Worm (Caenorhabditis elegans): Measurements from ENCODE around the gene srw-8.

The srw-8 gene

ce11 chrV:3032343-3032742 lies 1.8 kb downstream of the srw-8 start, which contains the start of gene irld-38:
irld-38 (minus strand) TSS chrV:3032443.
- TF ChIP-seq W03F9.2 (tag; optimal IDR thresholded peaks at IDR 0.05) (no peak), him-1 (tag; optimal IDR thresholded peaks at IDR 0.05) (no peak), dao-5 (tag; optimal IDR thresholded peaks at IDR 0.05) (no peak)

DNA sequence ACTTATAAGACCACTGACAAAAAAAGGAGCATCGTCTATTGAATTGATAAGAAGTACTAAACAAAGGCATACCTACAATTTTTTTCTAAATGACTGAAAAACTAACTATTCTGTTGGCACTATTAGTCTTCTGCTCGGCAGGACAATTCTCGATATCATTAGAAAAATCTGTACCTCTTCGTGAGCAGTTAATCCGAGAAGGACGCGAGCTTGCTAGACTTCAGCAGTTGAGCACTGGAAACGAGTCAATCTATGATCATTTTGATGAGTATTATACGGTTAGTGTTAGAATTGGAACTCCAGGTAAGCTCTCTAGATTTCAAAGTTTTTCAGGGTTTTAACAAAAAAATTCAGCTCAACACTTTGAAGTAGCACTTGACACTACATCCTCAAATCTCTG lies 5.9 kb downstream of the srw-8 start, which contains the start of gene asp-7:
TSS of gene asp-7 (plus strand) at position 81 of the 400 bp plus-strand sequence.
- TF ChIP-seq him-1 (tag; optimal IDR thresholded peaks at IDR 0.05): no peak
- no peak for TF ChIP-seq W03F9.2 (tag; optimal IDR thresholded peaks at IDR 0.05)
- no peak for TF ChIP-seq dao-5 (tag; optimal IDR thresholded peaks at IDR 0.05)

DNA sequence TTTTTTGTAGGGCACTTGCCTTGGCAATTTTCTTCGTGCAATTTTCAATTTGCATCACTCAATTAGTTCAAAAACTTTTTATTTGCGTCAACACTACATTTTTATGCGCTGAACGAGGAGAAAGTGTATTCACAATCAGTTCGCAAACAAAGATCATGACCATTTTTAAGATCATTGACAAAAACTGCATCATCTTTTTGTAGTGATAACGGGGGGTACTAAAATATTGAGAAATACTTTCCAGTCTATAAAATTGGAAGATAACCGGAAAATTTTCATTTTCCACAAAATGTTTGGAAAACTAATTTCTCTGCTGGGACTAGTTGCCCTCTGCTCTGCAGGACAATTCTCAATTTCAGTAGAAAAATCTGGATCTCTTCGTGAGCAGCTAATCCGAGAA lies 9.9 kb downstream of the srw-8 start, which contains the start of gene asp-8:
TSS of gene asp-8 (plus strand) at position 276 of the 400 bp plus-strand sequence.
- no peak for TF ChIP-seq W03F9.2 (tag; optimal IDR thresholded peaks at IDR 0.05)
- TF ChIP-seq him-1 (tag; optimal IDR thresholded peaks at IDR 0.05): no peak
- TF ChIP-seq dao-5 (tag; optimal IDR thresholded peaks at IDR 0.05): no peak

DNA sequence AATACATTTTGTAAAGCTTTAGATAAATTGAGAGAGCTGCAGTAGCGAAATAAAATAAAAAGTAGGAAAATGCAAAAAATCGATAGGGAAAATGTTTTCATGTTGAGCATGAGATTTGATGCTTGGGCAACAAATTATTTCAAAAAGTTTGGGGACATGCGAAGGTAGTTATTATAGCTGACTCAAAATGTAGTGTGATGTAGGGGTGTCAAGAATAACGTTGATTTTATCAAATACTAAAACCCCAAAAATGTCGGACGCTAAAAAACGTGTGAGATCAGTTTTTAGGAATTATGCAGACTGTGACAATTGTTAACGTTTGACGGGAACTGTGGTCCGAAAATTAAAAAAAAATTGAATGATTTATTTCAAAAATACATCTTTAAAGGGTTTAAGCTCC lies 12.8 kb downstream of the srw-8 start, which contains the start of gene irld-12:
TSS of gene irld-12 (minus strand) at position 101 of the 400 bp plus-strand sequence.
- no peak for TF ChIP-seq him-1 (tag; optimal IDR thresholded peaks at IDR 0.05)
- TF ChIP-seq dao-5 (tag; optimal IDR thresholded peaks at IDR 0.05): no peak
- TF ChIP-seq W03F9.2 (tag; optimal IDR thresholded peaks at IDR 0.05): no peak

DNA sequence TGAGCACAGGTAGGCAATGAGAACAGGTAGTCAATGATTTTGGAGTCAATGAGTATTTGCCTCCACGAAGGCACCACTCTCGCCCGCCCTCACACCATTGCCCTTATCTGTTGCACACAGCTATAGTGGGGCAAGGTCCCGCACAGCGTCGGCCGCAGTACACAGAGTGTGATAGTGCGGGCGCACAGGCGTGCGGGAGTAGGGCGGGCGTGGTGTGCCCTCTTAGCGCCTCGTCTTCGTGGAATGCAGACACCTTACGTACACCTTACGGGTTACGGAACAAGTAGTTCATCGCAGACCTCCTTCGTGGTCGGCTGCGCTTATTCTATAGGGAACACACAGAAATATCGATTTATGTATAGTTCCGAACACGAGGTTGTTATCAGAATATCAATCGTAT lies 16.2 kb downstream of the srw-8 start:
- TF ChIP-seq W03F9.2 (tag; optimal IDR thresholded peaks at IDR 0.05) (no peak), dao-5 (tag; optimal IDR thresholded peaks at IDR 0.05) (no peak), him-1 (tag; optimal IDR thresholded peaks at IDR 0.05) (no peak)

DNA sequence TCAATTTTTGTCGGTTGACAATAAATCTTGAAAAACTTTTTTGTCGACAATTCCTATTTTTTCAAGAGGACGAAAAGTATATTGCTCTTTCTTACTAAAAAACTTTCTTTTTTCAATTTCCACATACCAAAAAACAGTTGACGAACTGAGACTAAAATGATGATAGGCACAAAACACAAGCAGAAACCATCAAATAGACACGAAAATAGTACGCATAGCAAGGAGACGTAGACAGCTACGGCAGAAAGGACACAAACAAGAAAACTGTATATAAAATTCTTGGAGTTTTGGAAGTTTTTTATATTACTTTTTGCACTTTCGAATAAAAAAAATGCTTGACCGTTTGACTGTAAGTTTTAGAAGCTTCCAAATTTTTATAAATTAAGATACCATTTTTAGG lies 20.0 kb downstream of the srw-8 start, which contains the start of gene K12D9.1:
TSS of gene K12D9.1 (plus strand) at position 301 of the 400 bp plus-strand sequence.
- no peak for TF ChIP-seq W03F9.2 (tag; optimal IDR thresholded peaks at IDR 0.05)

- no peak for TF ChIP-seq dao-5 (tag; optimal IDR thresholded peaks at IDR 0.05)
Measured at ce11 chrV:3011394-3011793, 22.7 kb downstream of the srw-8 start, which contains the start of gene srw-135. srw-135 (minus strand) TSS chrV:3011494.

- no peak for TF ChIP-seq him-1 (tag; optimal IDR thresholded peaks at IDR 0.05)
- TF ChIP-seq dao-5 (tag; optimal IDR thresholded peaks at IDR 0.05): no peak
- TF ChIP-seq W03F9.2 (tag; optimal IDR thresholded peaks at IDR 0.05): no peak
Measured at ce11 chrV:3010468-3010867, 23.7 kb downstream of the srw-8 start, which contains the start of gene srw-136. srw-136 (minus strand) TSS chrV:3010568.

DNA sequence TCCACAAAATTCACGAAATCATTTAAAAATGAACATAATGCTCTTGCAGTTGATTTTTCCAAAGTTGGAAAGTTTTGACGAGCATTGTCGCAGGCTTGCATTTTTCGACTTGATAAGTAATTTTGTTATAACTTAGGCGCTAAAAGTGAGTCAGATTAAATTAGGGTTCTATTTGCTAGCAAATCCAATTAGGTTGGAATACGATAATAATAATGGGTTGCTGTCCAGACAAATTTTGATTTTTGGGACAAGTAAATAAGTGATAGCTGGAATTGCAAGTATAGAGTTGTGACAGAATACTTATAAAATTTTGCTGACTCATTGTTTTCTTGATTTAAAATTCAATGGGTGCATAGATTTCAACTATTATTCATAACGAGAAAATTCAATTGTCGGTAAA lies 28.2 kb downstream of the srw-8 start, which contains the start of gene srw-112:
TSS of gene srw-112 (minus strand) at position 101 of the 400 bp plus-strand sequence.
- TF ChIP-seq dao-5 (tag; optimal IDR thresholded peaks at IDR 0.05) (no peak), W03F9.2 (tag; optimal IDR thresholded peaks at IDR 0.05) (no peak), him-1 (tag; optimal IDR thresholded peaks at IDR 0.05) (no peak)

- TF ChIP-seq dao-5 (tag; optimal IDR thresholded peaks at IDR 0.05) (no peak), W03F9.2 (tag; optimal IDR thresholded peaks at IDR 0.05) (no peak)
Measured at ce11 chrV:2999736-3000135, 34.4 kb downstream of the srw-8 start, which contains the start of gene srw-119. srw-119 (minus strand) TSS chrV:2999836.

ce11 chrV:2996105-2996504 lies 38.0 kb downstream of the srw-8 start, which contains the start of gene srw-120:
srw-120 (minus strand) TSS chrV:2996205.
- no peak for TF ChIP-seq W03F9.2 (tag; optimal IDR thresholded peaks at IDR 0.05)
- no peak for TF ChIP-seq dao-5 (tag; optimal IDR thresholded peaks at IDR 0.05)
- no peak for TF ChIP-seq him-1 (tag; optimal IDR thresholded peaks at IDR 0.05)

ce11 chrV:2993816-2994215 lies 40.3 kb downstream of the srw-8 start, which contains the start of gene srw-115:
srw-115 (minus strand) TSS chrV:2993916.
- TF ChIP-seq dao-5 (tag; optimal IDR thresholded peaks at IDR 0.05): no peak
- TF ChIP-seq him-1 (tag; optimal IDR thresholded peaks at IDR 0.05): no peak
- TF ChIP-seq W03F9.2 (tag; optimal IDR thresholded peaks at IDR 0.05): no peak

ce11 chrV:2992060-2992459 lies 42.1 kb downstream of the srw-8 start:
- no peak for TF ChIP-seq him-1 (tag; optimal IDR thresholded peaks at IDR 0.05)
- no peak for TF ChIP-seq W03F9.2 (tag; optimal IDR thresholded peaks at IDR 0.05)
- TF ChIP-seq dao-5 (tag; optimal IDR thresholded peaks at IDR 0.05): no peak

DNA sequence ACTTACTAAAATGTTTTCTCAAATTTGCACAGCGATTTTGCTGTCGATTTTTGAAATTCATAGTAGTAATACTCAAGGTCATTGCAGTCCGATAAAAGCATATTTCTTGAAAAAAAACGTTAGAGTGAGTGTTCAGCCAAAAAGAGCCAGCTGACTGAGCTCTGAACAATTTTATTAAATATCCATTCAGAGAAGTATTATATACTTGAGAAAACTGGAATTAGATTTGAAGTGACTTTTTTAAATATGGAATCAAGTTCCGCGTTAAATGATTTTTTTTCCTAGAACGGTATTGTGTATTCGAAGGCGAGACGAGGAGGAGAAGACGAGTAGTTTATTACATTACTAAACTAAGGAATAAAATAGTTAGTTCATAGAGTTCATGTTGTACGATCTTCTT lies 42.7 kb downstream of the srw-8 start, which contains the start of gene srw-121:
TSS of gene srw-121 (minus strand) at position 101 of the 400 bp plus-strand sequence.
- TF ChIP-seq him-1 (tag; optimal IDR thresholded peaks at IDR 0.05) (no peak), W03F9.2 (tag; optimal IDR thresholded peaks at IDR 0.05) (no peak), dao-5 (tag; optimal IDR thresholded peaks at IDR 0.05) (no peak)

DNA sequence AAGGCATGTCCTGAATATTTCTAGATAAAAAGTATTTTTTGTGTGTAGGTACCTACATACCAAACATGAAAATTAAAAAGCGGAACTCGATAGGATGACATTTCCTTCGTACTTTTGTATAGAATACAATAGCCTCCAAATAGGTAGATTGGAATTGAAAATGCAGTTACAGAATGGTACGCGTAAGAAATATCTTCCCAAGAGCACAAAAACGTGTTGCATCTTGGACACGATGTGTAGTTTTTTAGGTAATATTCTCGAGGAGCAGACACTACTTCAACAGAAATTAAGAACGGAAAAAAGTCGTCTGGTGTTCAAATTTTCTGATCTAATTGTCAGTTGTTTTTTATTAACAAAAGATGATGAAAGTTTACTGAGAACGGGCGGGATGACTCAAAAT lies 46.7 kb downstream of the srw-8 start, which contains the start of gene srh-85:
TSS of gene srh-85 (minus strand) at position 101 of the 400 bp plus-strand sequence.
- TF ChIP-seq him-1 (tag; optimal IDR thresholded peaks at IDR 0.05) (no peak), dao-5 (tag; optimal IDR thresholded peaks at IDR 0.05) (no peak), W03F9.2 (tag; optimal IDR thresholded peaks at IDR 0.05) (no peak)
